Fruit fly (Drosophila melanogaster): Measurements from ENCODE around the gene Ptp10D.

Gene Ptp10D

dm6 chrX:11715263-11715659 is 93.4 kb downstream of the Ptp10D start, which contains the start of gene Amun:
TSS of gene Amun (minus strand) at chrX:11715565.
- peak; percentile 1 for TF ChIP-seq CG9705 (GFP tag; optimal IDR thresholded peaks at IDR 0.05)
- TF ChIP-seq GATAd (GFP tag; optimal IDR thresholded peaks at IDR 0.05), result no peak
- peak; percentile 61 for TF ChIP-seq Hnf4 (GFP tag; optimal IDR thresholded peaks at IDR 0.05)
- peak; percentile 54 for TF ChIP-seq HLH106 (tag; optimal IDR thresholded peaks at IDR 0.05)
- TF ChIP-seq lola (GFP tag; optimal IDR thresholded peaks at IDR 0.05), result no peak
- TF ChIP-seq usp (GFP tag; optimal IDR thresholded peaks at IDR 0.05), result no peak
- peak; percentile 5 for TF ChIP-seq br (GFP tag; optimal IDR thresholded peaks at IDR 0.05)
- peak; percentile 11 for TF ChIP-seq Rel (GFP tag; optimal IDR thresholded peaks at IDR 0.05)
- TF ChIP-seq Rel (tag; optimal IDR thresholded peaks at IDR 0.05), result no peak
- no peak for TF ChIP-seq Hr78 (GFP tag; optimal IDR thresholded peaks at IDR 0.05)
- TF ChIP-seq Dfd (GFP tag; optimal IDR thresholded peaks at IDR 0.05), result no peak
- no peak for TF ChIP-seq sv (GFP tag; optimal IDR thresholded peaks at IDR 0.05)
- no peak for TF ChIP-seq Dif (GFP tag; optimal IDR thresholded peaks at IDR 0.05; ENCODE audit: partially characterized antibody)
- TF ChIP-seq ey (GFP tag; optimal IDR thresholded peaks at IDR 0.05), result peak; percentile 49
- TF ChIP-seq jim (GFP tag; optimal IDR thresholded peaks at IDR 0.05), result no peak
- TF ChIP-seq fru (GFP tag; optimal IDR thresholded peaks at IDR 0.05), result peak; percentile 64
- peak; percentile 68 for TF ChIP-seq Hr83 (GFP tag; optimal IDR thresholded peaks at IDR 0.05; ENCODE audit: poor library complexity, severe bottlenecking)
- TF ChIP-seq Sp1 (GFP tag; optimal IDR thresholded peaks at IDR 0.05), result peak; percentile 58
- peak; percentile 40 for TF ChIP-seq OdsH (GFP tag; optimal IDR thresholded peaks at IDR 0.05)
- peak in 1 of 2 experiments; percentile 57 for TF ChIP-seq foxo (GFP tag; optimal IDR thresholded peaks at IDR 0.05)
- TF ChIP-seq woc (GFP tag; optimal IDR thresholded peaks at IDR 0.05), result peak; percentile 70
- no peak for TF ChIP-seq pan (optimal IDR thresholded peaks at IDR 0.05)
- peak; percentile 45 for TF ChIP-seq Jra (GFP tag; optimal IDR thresholded peaks at IDR 0.05)
- peak; percentile 59 for TF ChIP-seq h (GFP tag; optimal IDR thresholded peaks at IDR 0.05)
- TF ChIP-seq Abd-B (GFP tag; optimal IDR thresholded peaks at IDR 0.05), result no peak

- TF ChIP-seq CrebA (GFP tag; optimal IDR thresholded peaks at IDR 0.05; ENCODE audit: borderline replicate concordance) (no peak), lola (GFP tag; optimal IDR thresholded peaks at IDR 0.05) (no peak), sage (GFP tag; optimal IDR thresholded peaks at IDR 0.05) (peak; percentile 87), tai (GFP tag; optimal IDR thresholded peaks at IDR 0.05) (peak; percentile 81), Hnf4 (GFP tag; optimal IDR thresholded peaks at IDR 0.05) (peak; percentile 76), ey (GFP tag; optimal IDR thresholded peaks at IDR 0.05) (peak; percentile 84), Myc (optimal IDR thresholded peaks at IDR 0.05) (no peak), psq (GFP tag; optimal IDR thresholded peaks at IDR 0.05) (peak; percentile 98), dl (GFP tag; optimal IDR thresholded peaks at IDR 0.05; ENCODE audit: insufficient read depth in 1 of 2, partially characterized antibody in 2 of 2) (no peak), HLH106 (tag; optimal IDR thresholded peaks at IDR 0.05) (peak; percentile 91), dmrt93B (GFP tag; optimal IDR thresholded peaks at IDR 0.05) (peak; percentile 84), usp (GFP tag; optimal IDR thresholded peaks at IDR 0.05) (no peak), pan (optimal IDR thresholded peaks at IDR 0.05) (no peak), woc (GFP tag; optimal IDR thresholded peaks at IDR 0.05) (peak; percentile 97), br (GFP tag; optimal IDR thresholded peaks at IDR 0.05) (peak; percentile 89), Jra (GFP tag; optimal IDR thresholded peaks at IDR 0.05) (no peak), brk (GFP tag; optimal IDR thresholded peaks at IDR 0.05) (peak; percentile 29), h (GFP tag; optimal IDR thresholded peaks at IDR 0.05) (peak; percentile 90), Mio (GFP tag; optimal IDR thresholded peaks at IDR 0.05) (no peak), Dfd (GFP tag; optimal IDR thresholded peaks at IDR 0.05) (no peak), Abd-B (GFP tag; optimal IDR thresholded peaks at IDR 0.05) (no peak), dsf (GFP tag; optimal IDR thresholded peaks at IDR 0.05; ENCODE audit: borderline replicate concordance) (peak; percentile 54), N (GFP tag; optimal IDR thresholded peaks at IDR 0.05) (no peak), fru (GFP tag; optimal IDR thresholded peaks at IDR 0.05) (peak; percentile 82), Hr83 (GFP tag; optimal IDR thresholded peaks at IDR 0.05; ENCODE audit: poor library complexity, severe bottlenecking) (peak; percentile 83), OdsH (GFP tag; optimal IDR thresholded peaks at IDR 0.05) (peak; percentile 80), jim (GFP tag; optimal IDR thresholded peaks at IDR 0.05) (no peak), Dif (GFP tag; optimal IDR thresholded peaks at IDR 0.05; ENCODE audit: partially characterized antibody) (no peak), rgr (GFP tag; optimal IDR thresholded peaks at IDR 0.05) (peak; percentile 88), Rel (GFP tag; optimal IDR thresholded peaks at IDR 0.05) (peak; percentile 84), Rel (tag; optimal IDR thresholded peaks at IDR 0.05) (peak; percentile 52), GATAd (GFP tag; optimal IDR thresholded peaks at IDR 0.05) (no peak), Vsx2 (GFP tag; optimal IDR thresholded peaks at IDR 0.05; ENCODE audit: partially characterized antibody) (no peak), CG9705 (GFP tag; optimal IDR thresholded peaks at IDR 0.05) (peak; percentile 66), Sp1 (GFP tag; optimal IDR thresholded peaks at IDR 0.05) (peak; percentile 88), foxo (GFP tag; optimal IDR thresholded peaks at IDR 0.05) (peak; percentile 48 to 89), CG32264 (GFP tag; optimal IDR thresholded peaks at IDR 0.05) (peak; percentile 78), Hr78 (GFP tag; optimal IDR thresholded peaks at IDR 0.05) (no peak), sv (GFP tag; optimal IDR thresholded peaks at IDR 0.05) (peak; percentile 77)
Measured at dm6 chrX:11715937-11716730, 94.3 kb downstream of the Ptp10D start.
